Fruit fly (Drosophila melanogaster): ENCODE data around the gene hoe2.

DNA sequence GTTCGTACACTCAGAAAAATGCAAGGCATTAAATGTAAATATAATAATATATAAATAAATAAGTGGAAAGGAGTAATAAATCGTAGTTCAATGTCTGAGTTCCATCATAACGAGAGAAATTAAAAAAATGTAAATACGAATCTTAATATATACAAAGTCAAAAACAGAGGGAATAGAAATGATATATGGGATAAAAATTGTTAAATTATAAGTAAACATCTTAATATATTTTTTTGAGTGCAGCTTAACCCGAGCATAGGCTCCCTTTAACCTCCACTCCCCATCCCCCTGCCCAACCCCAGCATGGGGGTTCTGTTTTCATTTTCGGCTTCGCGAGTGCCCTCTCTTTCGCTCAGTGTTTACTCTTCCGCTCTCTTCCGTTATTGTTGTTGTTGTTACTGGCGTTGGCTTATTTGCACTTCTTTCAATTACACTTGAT is 20.5 kb downstream of the hoe2 start:
- TF ChIP-seq Xbp1 (GFP tag; optimal IDR thresholded peaks at IDR 0.05) = no peak
- no peak for TF ChIP-seq CG3847 (GFP tag; IDR thresholded peaks at IDR 0.05)
- TF ChIP-seq lbe (GFP tag; optimal IDR thresholded peaks at IDR 0.05) = no peak
- no peak for TF ChIP-seq CG10462 (GFP tag; optimal IDR thresholded peaks at IDR 0.05)
- no peak for TF ChIP-seq CG16813 (GFP tag; IDR thresholded peaks at IDR 0.05; ENCODE audit: partially characterized antibody)
- no peak for TF ChIP-seq CG6791 (GFP tag; IDR thresholded peaks at IDR 0.05; ENCODE audit: partially characterized antibody)
- TF ChIP-seq Hr39 (optimal IDR thresholded peaks at IDR 0.05) = no peak
- peak; percentile 47 for TF ChIP-seq ATbp (GFP tag; optimal IDR thresholded peaks at IDR 0.05)
- no peak for TF ChIP-seq lilli (GFP tag; optimal IDR thresholded peaks at IDR 0.05)
- TF ChIP-seq cwo (GFP tag; optimal IDR thresholded peaks at IDR 0.05) = peak; percentile 1
- TF ChIP-seq CG32767 (GFP tag; IDR thresholded peaks at IDR 0.05) = no peak
- peak; percentile 50 for TF ChIP-seq CG2678 (tag; optimal IDR thresholded peaks at IDR 0.05)
- TF ChIP-seq CG4282 (GFP tag; optimal IDR thresholded peaks at IDR 0.05) = no peak
- TF ChIP-seq CG3407 (GFP tag; optimal IDR thresholded peaks at IDR 0.05) = no peak

Measured in whole organism, embryonic.